Worm (Caenorhabditis elegans) whole organism, L4 larva: ENCODE results near the gene C30G7.5.

Experiments
- D1046.2 ChIP-seq: fragments of 200-800 bp; sonication (Bioruptor generic); IDR thresholded peaks from 2 replicates; pipeline ENCODE4 v1.3.6; 2022; ENCODE audit warnings: missing genetic modification characterization, missing compliant biosample characterization
- F10B5.3 ChIP-seq: sonication (generic microtip); optimal IDR thresholded peaks from 2 replicates; lab custom pipeline; 2016; ENCODE audit warnings: mild to moderate bottlenecking, missing genetic modification characterization, missing compliant biosample characterization
- T20F7.1 ChIP-seq: fragments of 200-800 bp; sonication (Bioruptor generic); optimal IDR thresholded peaks from 2 replicates; lab custom pipeline; 2018; ENCODE audit warnings: mild to moderate bottlenecking, missing genetic modification characterization, missing compliant biosample characterization
- Y5F2A.4 ChIP-seq: fragments of 200-800 bp; sonication (Bioruptor generic); optimal IDR thresholded peaks from 2 replicates; lab custom pipeline; 2018; ENCODE audit warnings: mild to moderate bottlenecking, missing genetic modification characterization, missing compliant biosample characterization
- Y75B8A.6 ChIP-seq: fragments of 200-800 bp; sonication (Bioruptor generic); IDR thresholded peaks from 2 replicates; pipeline ENCODE4 v1.3.6; 2022; ENCODE audit warnings: missing genetic modification reagents, missing genetic modification characterization, missing compliant biosample characterization
- ZK337.2 ChIP-seq: fragments of 200-800 bp; sonication (Bioruptor generic); IDR thresholded peaks from 2 replicates; pipeline ENCODE4 v1.3.6; 2022; ENCODE audit warnings: missing genetic modification reagents, missing genetic modification characterization, missing compliant biosample characterization
- aha-1 ChIP-seq: fragments of 150-350 bp; peaks from one replicate; lab custom pipeline; 2014; ENCODE audit warnings: missing biosample characterization, missing genetic modification characterization
- arid-1 ChIP-seq: fragments of 200-800 bp; sonication (Bioruptor generic); conservative IDR thresholded peaks from 2 replicates; pipeline ENCODE4 v1.3.6; 2022; ENCODE audit warnings: missing genetic modification reagents, missing genetic modification characterization, missing compliant biosample characterization
- attf-4 ChIP-seq: sonication (generic microtip); optimal IDR thresholded peaks from 3 replicates; lab custom pipeline; 2017; ENCODE audit warnings: missing biosample characterization, missing genetic modification characterization
- ceh-82 ChIP-seq: sonication (generic microtip); optimal IDR thresholded peaks from 2 replicates; lab custom pipeline; 2017; ENCODE audit warnings: missing biosample characterization, missing genetic modification characterization
- daf-12 ChIP-seq: fragments of 150-350 bp; optimal IDR thresholded peaks from 2 replicates; lab custom pipeline; 2014; ENCODE audit warnings: missing biosample characterization, missing genetic modification reagents, missing genetic modification characterization
- daf-16 ChIP-seq, 3 experiments: sonication (generic microtip); optimal IDR thresholded peaks; 2 replicates each; lab custom pipeline; 2016 to 2017; ENCODE audit warnings: missing genetic modification characterization in 3 of 3, missing genetic modification reagents in 3 of 3, mild to moderate bottlenecking in 2 of 3, missing compliant biosample characterization in 2 of 3, missing biosample characterization in 1 of 3, moderate library complexity in 1 of 3
- daf-8 ChIP-seq: fragments of 200-800 bp; sonication (Bioruptor generic); IDR thresholded peaks from 2 replicates; pipeline ENCODE4 v1.3.6; 2022; ENCODE audit warnings: missing genetic modification characterization, missing compliant biosample characterization
- dmd-9 ChIP-seq: fragments of 200-800 bp; sonication (Bioruptor generic); IDR thresholded peaks from 2 replicates; pipeline ENCODE4 v1.3.6; 2022; ENCODE audit warnings: missing genetic modification reagents, missing genetic modification characterization, missing compliant biosample characterization
- dpl-1 ChIP-seq: fragments of 150-350 bp; optimal IDR thresholded peaks from 2 replicates; lab custom pipeline; 2014; ENCODE audit warnings: missing biosample characterization, missing genetic modification reagents, missing genetic modification characterization
- duxl-1 ChIP-seq: sonication (generic microtip); optimal IDR thresholded peaks from 2 replicates; lab custom pipeline; 2016; ENCODE audit warnings: mild to moderate bottlenecking, missing genetic modification characterization, moderate library complexity, missing compliant biosample characterization; ENCODE audit not compliant: poor library complexity
- egl-27 ChIP-seq: sonication (generic microtip); optimal IDR thresholded peaks from 3 replicates; lab custom pipeline; 2017; ENCODE audit warnings: missing biosample characterization, missing genetic modification reagents, missing genetic modification characterization
- fkh-10 ChIP-seq: fragments of 150-350 bp; optimal IDR thresholded peaks from 2 replicates; lab custom pipeline; 2014; ENCODE audit warnings: missing biosample characterization, missing genetic modification reagents, missing genetic modification characterization
- gei-8 ChIP-seq: fragments of 200-800 bp; sonication (Bioruptor generic); optimal IDR thresholded peaks from 2 replicates; lab custom pipeline; 2018; ENCODE audit warnings: mild to moderate bottlenecking, missing genetic modification characterization, missing compliant biosample characterization
- hlh-11 ChIP-seq: fragments of 200-800 bp; sonication (Bioruptor generic); optimal IDR thresholded peaks from 2 replicates; lab custom pipeline; 2018; ENCODE audit warnings: mild to moderate bottlenecking, missing genetic modification characterization, missing compliant biosample characterization
- hlh-30 ChIP-seq: sonication (generic microtip); optimal IDR thresholded peaks from 2 replicates; lab custom pipeline; 2017; ENCODE audit warnings: antibody characterized with exemption, mild to moderate bottlenecking, missing genetic modification characterization, missing compliant biosample characterization; ENCODE audit not compliant: insufficient read depth
- hmg-1.1 ChIP-seq: fragments of 200-800 bp; sonication (Bioruptor generic); IDR thresholded peaks from 2 replicates; pipeline ENCODE4 v1.3.6; 2022; ENCODE audit warnings: missing genetic modification reagents, missing genetic modification characterization, missing compliant biosample characterization
- jun-1 ChIP-seq: fragments of 150-350 bp; optimal IDR thresholded peaks from 2 replicates; lab custom pipeline; 2014; ENCODE audit warnings: missing biosample characterization, missing genetic modification reagents, missing genetic modification characterization
- lin-29 ChIP-seq: fragments of 200-800 bp; sonication (Bioruptor generic); IDR thresholded peaks from 2 replicates; pipeline ENCODE4 v1.3.6; 2022; ENCODE audit warnings: missing genetic modification reagents, missing genetic modification characterization, missing compliant biosample characterization
- mep-1 ChIP-seq: fragments of 150-350 bp; sonication (generic microtip); optimal IDR thresholded peaks from 3 replicates; lab custom pipeline; 2014; ENCODE audit warnings: missing biosample characterization, missing genetic modification characterization
- mxl-2 ChIP-seq: fragments of 200-800 bp; sonication (Bioruptor generic); conservative IDR thresholded peaks from 2 replicates; pipeline ENCODE4 v1.3.6; 2022; ENCODE audit warnings: missing genetic modification reagents, missing genetic modification characterization, missing compliant biosample characterization
- nhr-111 ChIP-seq: fragments of 200-800 bp; sonication (Bioruptor generic); optimal IDR thresholded peaks from 2 replicates; lab custom pipeline; 2018; ENCODE audit warnings: mild to moderate bottlenecking, missing genetic modification characterization, missing compliant biosample characterization
- nhr-25 ChIP-seq: sonication (generic microtip); optimal IDR thresholded peaks from 2 replicates; lab custom pipeline; 2017; ENCODE audit warnings: missing genetic modification characterization, mild to moderate bottlenecking, missing compliant biosample characterization, antibody characterized with exemption, moderate library complexity, borderline replicate concordance; ENCODE audit not compliant: insufficient read depth
- nhr-41 ChIP-seq: fragments of 200-800 bp; sonication (Bioruptor generic); IDR thresholded peaks from 2 replicates; pipeline ENCODE4 v1.3.6; 2022; ENCODE audit warnings: missing genetic modification reagents, missing genetic modification characterization, missing compliant biosample characterization
- nhr-48 ChIP-seq: sonication (generic microtip); optimal IDR thresholded peaks from 2 replicates; lab custom pipeline; 2016; ENCODE audit warnings: mild to moderate bottlenecking, missing genetic modification characterization, missing compliant biosample characterization
- nhr-76 ChIP-seq: fragments of 150-350 bp; optimal IDR thresholded peaks from 2 replicates; lab custom pipeline; 2014; ENCODE audit warnings: missing biosample characterization, missing genetic modification characterization
- rbr-2 ChIP-seq: sonication (generic microtip); optimal IDR thresholded peaks from 2 replicates; lab custom pipeline; 2016; ENCODE audit warnings: missing genotype, missing genetic modification characterization, missing compliant biosample characterization
- sdz-12 ChIP-seq: fragments of 200-800 bp; sonication (Bioruptor generic); optimal IDR thresholded peaks from 2 replicates; lab custom pipeline; 2018; ENCODE audit warnings: mild to moderate bottlenecking, missing genetic modification characterization, missing compliant biosample characterization
- tra-1 ChIP-seq: fragments of 200-800 bp; sonication (Bioruptor generic); IDR thresholded peaks from 2 replicates; pipeline ENCODE4 v1.3.6; 2022; ENCODE audit warnings: missing genetic modification reagents, missing genetic modification characterization, missing compliant biosample characterization
- unc-130 ChIP-seq: sonication (generic microtip); optimal IDR thresholded peaks from 2 replicates; lab custom pipeline; 2016; ENCODE audit warnings: missing genetic modification reagents, missing genetic modification characterization, missing compliant biosample characterization
- unc-39 ChIP-seq: sonication (generic microtip); optimal IDR thresholded peaks from 2 replicates; lab custom pipeline; 2017; ENCODE audit warnings: missing biosample characterization, missing genetic modification characterization
- unc-62 ChIP-seq, 3 experiments: fragments of 150-350 bp in 1 of 3; sonication (generic microtip); optimal IDR thresholded peaks in 2 of 3; peaks in 1 of 3; 1 replicate in 1 of 3; 2 replicates in 2 of 3; lab custom pipeline; 2014 to 2017; ENCODE audit warnings: missing biosample characterization in 3 of 3, missing genetic modification characterization in 3 of 3, missing genetic modification reagents in 3 of 3, missing genotype in 1 of 3
- vab-7 ChIP-seq: fragments of 200-800 bp; sonication (Bioruptor generic); IDR thresholded peaks from 2 replicates; pipeline ENCODE4 v1.3.6; 2022; ENCODE audit warnings: missing genetic modification reagents, missing genetic modification characterization, missing compliant biosample characterization
- zag-1 ChIP-seq: fragments of 150-350 bp; optimal IDR thresholded peaks from 2 replicates; lab custom pipeline; 2014; ENCODE audit warnings: missing biosample characterization, missing genetic modification characterization
- ztf-11 ChIP-seq: fragments of 150-350 bp; optimal IDR thresholded peaks from 2 replicates; lab custom pipeline; 2014; ENCODE audit warnings: missing biosample characterization, missing genetic modification characterization

The C30G7.5 gene

ce11 chrV:14924104-14924503 lies 30.4 kb downstream of the C30G7.5 start, which contains the start of gene srg-54:
srg-54 (minus strand) TSS chrV:14924204.
- no peak for TF ChIP-seq ceh-82 (tag; lab: Kevin White, UChicago)
- TF ChIP-seq F10B5.3 (tag; lab: Kevin White, UChicago): no peak
- TF ChIP-seq lin-29 (GFP tag; lab: Robert Waterston, UW): no peak
- no peak for TF ChIP-seq nhr-41 (GFP tag; lab: Robert Waterston, UW)
- no peak for TF ChIP-seq fkh-10 (GFP tag; lab: Kevin White, UChicago)
- no peak for TF ChIP-seq dmd-9 (GFP tag; lab: Robert Waterston, UW)
- TF ChIP-seq nhr-25 (tag; lab: Kevin White, UChicago): no peak
- TF ChIP-seq, all 104 proteins: peak for 0

- TF ChIP-seq ZK337.2 (GFP tag; lab: Robert Waterston, UW) (no peak), unc-130 (GFP tag; lab: Kevin White, UChicago) (no peak), ztf-11 (tag; lab: Kevin White, UChicago) (no peak), vab-7 (no peak), hlh-30 (tag; lab: Kevin White, UChicago) (no peak), nhr-76 (tag; lab: Kevin White, UChicago) (no peak), tra-1 (GFP tag; lab: Robert Waterston, UW) (no peak), Y75B8A.6 (no peak), nhr-48 (tag; lab: Kevin White, UChicago) (no peak), mep-1 (no peak), arid-1 (GFP tag; lab: Robert Waterston, UW) (no peak), attf-4 (no peak), duxl-1 (tag; lab: Kevin White, UChicago) (no peak), aha-1 (tag; lab: Kevin White, UChicago) (no peak), nhr-111 (GFP tag; lab: Kevin White, UChicago) (no peak), F10B5.3 (tag; lab: Kevin White, UChicago) (no peak), gei-8 (GFP tag; lab: Kevin White, UChicago) (no peak), hmg-1.1 (GFP tag; lab: Robert Waterston, UW) (no peak), egl-27 (tag; lab: Kevin White, UChicago) (no peak)
- TF ChIP-seq, all 104 proteins: peak for 0
These were observed 33.0 kb downstream of the C30G7.5 start, which contains the start of gene zmp-4 for ce11 chrV:14921509-14921908. zmp-4 (minus strand) TSS chrV:14921609.

ce11 chrV:14915599-14915998 lies 38.9 kb downstream of the C30G7.5 start, which contains the start of gene H12D21.11:
H12D21.11 (plus strand) TSS chrV:14915899.
- TF ChIP-seq dpl-1 (GFP tag; lab: Kevin White, UChicago): no peak
- TF ChIP-seq daf-12 (tag; lab: Kevin White, UChicago): no peak
- TF ChIP-seq daf-8: no peak
- no peak for TF ChIP-seq jun-1 (tag; lab: Kevin White, UChicago)
- TF ChIP-seq vab-7: no peak

- peak in 1 of 2 experiments; percentile 96 for TF ChIP-seq unc-62 (GFP tag; optimal IDR thresholded peaks at IDR 0.05 in 1 of 2; lab: Kevin White, UChicago)
- no peak for TF ChIP-seq unc-62 (tag; optimal IDR thresholded peaks at IDR 0.05; lab: Kevin White, UChicago)
- TF ChIP-seq hlh-30 (tag; lab: Kevin White, UChicago): no peak
These were observed 43.8 kb downstream of the C30G7.5 start for ce11 chrV:14910758-14911157.

- TF ChIP-seq rbr-2 (tag; lab: Kevin White, UChicago) (no peak), T20F7.1 (GFP tag; lab: Kevin White, UChicago) (no peak), mxl-2 (GFP tag; lab: Robert Waterston, UW) (no peak), hlh-11 (no peak), Y5F2A.4 (GFP tag; lab: Kevin White, UChicago) (no peak), dpl-1 (GFP tag; lab: Kevin White, UChicago) (no peak), daf-8 (no peak), D1046.2 (GFP tag; lab: Robert Waterston, UW) (no peak), jun-1 (tag; lab: Kevin White, UChicago) (no peak), daf-16 (GFP tag; optimal IDR thresholded peaks at IDR 0.05; lab: Kevin White, UChicago) (peak in 1 of 2 experiments; percentile 11), daf-16 (tag; optimal IDR thresholded peaks at IDR 0.05; lab: Kevin White, UChicago) (no peak), aha-1 (tag; lab: Kevin White, UChicago) (peak; percentile 47), unc-39 (tag; lab: Kevin White, UChicago) (no peak), zag-1 (tag; lab: Kevin White, UChicago) (no peak), sdz-12 (GFP tag; lab: Kevin White, UChicago) (no peak), vab-7 (no peak)
These were observed 45.1 kb downstream of the C30G7.5 start, which contains the start of gene H12D21.9 for ce11 chrV:14909331-14909835. H12D21.9 (minus strand) TSS chrV:14909478.
